Worm (Caenorhabditis elegans) whole organism, L3 larva: ENCODE measurements around the gene arle-14.

Source experiments
- ceh-82 ChIP-seq: fragments of 150-350 bp; optimal IDR thresholded peaks from 2 replicates; lab custom pipeline; 2014; ENCODE audit warnings: missing biosample characterization, missing genetic modification characterization
- ztf-4 ChIP-seq: fragments of 150-350 bp; optimal IDR thresholded peaks from 2 replicates; lab custom pipeline; 2014; ENCODE audit warnings: missing biosample characterization, missing genetic modification characterization

ce11 chrIII:5701491-5701890, 8.8 kb downstream of the arle-14 start:
- no peak for TF ChIP-seq ztf-4 (tag; lab: Kevin White, UChicago)
- TF ChIP-seq ceh-82 (tag; lab: Kevin White, UChicago) = no peak
